Fruit fly (Drosophila melanogaster): ENCODE data around the gene CG33645.

DNA sequence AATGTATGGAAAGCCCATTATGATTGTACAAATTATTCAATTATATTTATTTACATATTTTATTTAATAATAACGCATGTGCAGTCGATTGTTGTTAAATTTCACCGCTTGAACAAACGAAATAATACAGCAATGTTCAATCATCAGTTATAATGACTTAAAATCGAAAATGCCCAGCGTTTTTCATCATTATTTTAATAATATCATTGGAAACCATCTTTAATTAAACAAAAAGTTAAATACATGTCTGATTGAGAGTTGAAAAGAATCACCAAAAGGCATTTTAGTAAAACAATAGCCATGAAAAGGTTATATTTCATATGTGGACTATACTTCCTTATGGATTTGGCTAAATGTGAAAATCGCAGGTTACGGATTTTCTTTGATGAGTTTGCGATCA, 3.9 kb upstream of the CG33645 start, which contains the start of gene CG33641:
- TF ChIP-seq Snoo (tag; optimal IDR thresholded peaks at IDR 0.05), result no peak
- TF ChIP-seq gl (tag; optimal IDR thresholded peaks at IDR 0.05), result no peak
- no peak for TF ChIP-seq Pif1B (GFP tag; optimal IDR thresholded peaks at IDR 0.05)
- no peak for TF ChIP-seq CG15710 (tag; optimal IDR thresholded peaks at IDR 0.05)
- TF ChIP-seq CG32121 (GFP tag; IDR thresholded peaks at IDR 0.05), result no peak
- no peak for TF ChIP-seq CG12605 (GFP tag; IDR thresholded peaks at IDR 0.05)
- no peak for TF ChIP-seq CG4496 (GFP tag; IDR thresholded peaks at IDR 0.05)
- TF ChIP-seq CG17806 (tag; optimal IDR thresholded peaks at IDR 0.05), result no peak

Data from whole organism, pupa.